Worm (Caenorhabditis elegans) whole organism, L1 larva: ENCODE results near the gene W02A2.12.

Experiments
- Y116A8C.19 ChIP-seq: sonication (generic microtip); optimal IDR thresholded peaks from 2 replicates; lab custom pipeline; 2016; ENCODE audit warnings: missing compliant biosample characterization, missing genetic modification characterization, borderline replicate concordance
- alr-1 ChIP-seq: fragments of 200-800 bp; sonication (Bioruptor generic); optimal IDR thresholded peaks from 2 replicates; lab custom pipeline; 2018; ENCODE audit warnings: borderline replicate concordance, mild to moderate bottlenecking, missing genetic modification characterization, missing compliant biosample characterization
- aly-2 ChIP-seq: fragments of 150-350 bp; optimal IDR thresholded peaks from 2 replicates; lab custom pipeline; 2014; ENCODE audit warnings: missing biosample characterization, missing genetic modification characterization
- blmp-1 ChIP-seq: fragments of 150-350 bp; optimal IDR thresholded peaks from 2 replicates; lab custom pipeline; 2014; ENCODE audit warnings: missing biosample characterization, missing genetic modification characterization
- ceh-8 ChIP-seq: fragments of 200-800 bp; sonication (Bioruptor generic); optimal IDR thresholded peaks from 2 replicates; lab custom pipeline; 2018; ENCODE audit warnings: mild to moderate bottlenecking, missing genetic modification characterization, moderate library complexity, missing compliant biosample characterization
- ceh-82 ChIP-seq, 3 experiments: fragments of 150-350 bp in 1 of 3; sonication (generic microtip) in 2 of 3; optimal IDR thresholded peaks; 2 replicates each; lab custom pipeline; 2014 to 2017; ENCODE audit warnings: missing biosample characterization in 3 of 3, missing genetic modification characterization in 3 of 3
- ceh-88 ChIP-seq: fragments of 200-800 bp; sonication (Bioruptor generic); IDR thresholded peaks from 2 replicates; pipeline ENCODE4 v1.3.6; 2022; ENCODE audit warnings: missing genetic modification characterization, missing compliant biosample characterization
- dsc-1 ChIP-seq: sonication (generic microtip); optimal IDR thresholded peaks from 2 replicates; lab custom pipeline; 2016; ENCODE audit warnings: mild to moderate bottlenecking, missing genetic modification characterization, missing compliant biosample characterization
- efl-1 ChIP-seq, 4 experiments: fragments of 150-350 bp; optimal IDR thresholded peaks in 3 of 4; peaks in 1 of 4; 1 replicate in 1 of 4; 2 replicates in 3 of 4; lab custom pipeline; 2014; ENCODE audit warnings: missing biosample characterization in 2 of 4, missing genetic modification characterization in 2 of 4, missing genetic modification reagents in 2 of 4
- efl-3 ChIP-seq: fragments of 200-800 bp; sonication (Bioruptor generic); optimal IDR thresholded peaks from 2 replicates; lab custom pipeline; 2018; ENCODE audit warnings: mild to moderate bottlenecking, missing genetic modification characterization, missing compliant biosample characterization
- elt-2 ChIP-seq: sonication (generic microtip); optimal IDR thresholded peaks from 2 replicates; lab custom pipeline; 2016; ENCODE audit warnings: missing genetic modification characterization, mild to moderate bottlenecking, inconsistent platforms, missing compliant biosample characterization, missing genetic modification reagents
- ets-5 ChIP-seq: fragments of 200-800 bp; sonication (Bioruptor generic); IDR thresholded peaks from 2 replicates; pipeline ENCODE4 v1.3.6; 2022; ENCODE audit warnings: missing genetic modification characterization, missing compliant biosample characterization
- fkh-10 ChIP-seq: sonication (generic microtip); optimal IDR thresholded peaks from 2 replicates; lab custom pipeline; 2017; ENCODE audit warnings: missing biosample characterization, missing genetic modification reagents, missing genetic modification characterization
- isw-1 ChIP-seq: fragments of 200-800 bp; sonication (Bioruptor generic); IDR thresholded peaks from 2 replicates; pipeline ENCODE4 v1.3.6; 2022; ENCODE audit warnings: missing genetic modification characterization, missing compliant biosample characterization
- jun-1 ChIP-seq: fragments of 150-350 bp; optimal IDR thresholded peaks from 2 replicates; lab custom pipeline; 2014; ENCODE audit warnings: missing biosample characterization, missing genetic modification reagents, missing genetic modification characterization
- lin-14 ChIP-seq: fragments of 200-800 bp; sonication (Bioruptor generic); optimal IDR thresholded peaks from 2 replicates; lab custom pipeline; 2018; ENCODE audit warnings: mild to moderate bottlenecking, missing genetic modification characterization, moderate library complexity, missing compliant biosample characterization
- lin-35 ChIP-seq, 2 experiments: fragments of 150-350 bp; optimal IDR thresholded peaks; 2 replicates each; lab custom pipeline; 2014; ENCODE audit warnings: missing biosample characterization in 2 of 2, missing genetic modification characterization in 2 of 2, missing genetic modification reagents in 2 of 2
- lir-3 ChIP-seq: sonication (generic microtip); optimal IDR thresholded peaks from 2 replicates; lab custom pipeline; 2016; ENCODE audit warnings: mild to moderate bottlenecking, missing genetic modification characterization, moderate library complexity, missing compliant biosample characterization; ENCODE audit not compliant: poor library complexity
- mdl-1 ChIP-seq, 2 experiments: fragments of 150-350 bp; optimal IDR thresholded peaks; 2 replicates each; lab custom pipeline; 2014 to 2017; ENCODE audit warnings: missing biosample characterization in 2 of 2, missing genetic modification characterization in 2 of 2, inconsistent platforms in 1 of 2
- mef-2 ChIP-seq: fragments of 150-350 bp; optimal IDR thresholded peaks from 2 replicates; lab custom pipeline; 2014; ENCODE audit warnings: missing biosample characterization, missing genetic modification characterization
- nhr-12 ChIP-seq: sonication (generic microtip); optimal IDR thresholded peaks from 2 replicates; lab custom pipeline; 2017; ENCODE audit warnings: missing biosample characterization, missing genetic modification characterization
- nhr-19 ChIP-seq: fragments of 200-800 bp; sonication (Bioruptor generic); conservative IDR thresholded peaks from 2 replicates; pipeline ENCODE4 v1.3.6; 2022; ENCODE audit warnings: missing genetic modification characterization, missing compliant biosample characterization
- nhr-20 ChIP-seq: sonication (generic microtip); optimal IDR thresholded peaks from 2 replicates; lab custom pipeline; 2016; ENCODE audit warnings: mild to moderate bottlenecking, missing genetic modification characterization, missing compliant biosample characterization
- nhr-47 ChIP-seq: sonication (generic microtip); optimal IDR thresholded peaks from 2 replicates; lab custom pipeline; 2016; ENCODE audit warnings: mild to moderate bottlenecking, missing genetic modification characterization, moderate library complexity, missing compliant biosample characterization
- nhr-76 ChIP-seq: sonication (generic microtip); optimal IDR thresholded peaks from 2 replicates; lab custom pipeline; 2017; ENCODE audit warnings: missing biosample characterization, missing genetic modification characterization
- nhr-77 ChIP-seq: fragments of 150-350 bp; optimal IDR thresholded peaks from 2 replicates; lab custom pipeline; 2014; ENCODE audit warnings: missing biosample characterization, missing genetic modification characterization
- nhr-90 ChIP-seq: sonication (generic microtip); optimal IDR thresholded peaks from 2 replicates; lab custom pipeline; 2016; ENCODE audit warnings: mild to moderate bottlenecking, missing genetic modification characterization, missing compliant biosample characterization; ENCODE audit not compliant: poor library complexity
- pag-3 ChIP-seq: sonication (generic microtip); optimal IDR thresholded peaks from 2 replicates; lab custom pipeline; 2017; ENCODE audit warnings: missing genetic modification characterization, mild to moderate bottlenecking, missing compliant biosample characterization, antibody characterized with exemption, borderline replicate concordance; ENCODE audit not compliant: insufficient read depth
- pqm-1 ChIP-seq: sonication (generic microtip); optimal IDR thresholded peaks from 3 replicates; lab custom pipeline; 2017; ENCODE audit warnings: missing biosample characterization, missing genetic modification characterization
- rnt-1 ChIP-seq: sonication (generic microtip); optimal IDR thresholded peaks from 2 replicates; lab custom pipeline; 2016; ENCODE audit warnings: mild to moderate bottlenecking, missing genetic modification characterization, moderate library complexity, missing compliant biosample characterization
- skn-1 ChIP-seq: fragments of 150-350 bp; optimal IDR thresholded peaks from 2 replicates; lab custom pipeline; 2014; ENCODE audit warnings: missing biosample characterization, missing genetic modification characterization
- snpc-4 ChIP-seq: fragments of 150-350 bp; optimal IDR thresholded peaks from 2 replicates; lab custom pipeline; 2014; ENCODE audit warnings: missing biosample characterization, missing genetic modification characterization
- tlp-1 ChIP-seq: fragments of 150-350 bp; optimal IDR thresholded peaks from 2 replicates; lab custom pipeline; 2014; ENCODE audit warnings: missing biosample characterization, missing genetic modification characterization
- unc-130 ChIP-seq: fragments of 150-350 bp; optimal IDR thresholded peaks from 2 replicates; lab custom pipeline; 2017; ENCODE audit warnings: missing biosample characterization, missing genetic modification characterization, inconsistent platforms
- unc-30 ChIP-seq: sonication (generic microtip); optimal IDR thresholded peaks from 2 replicates; lab custom pipeline; 2017; ENCODE audit warnings: missing biosample characterization, missing genetic modification characterization
- unc-62 ChIP-seq: fragments of 150-350 bp; optimal IDR thresholded peaks from 2 replicates; lab custom pipeline; 2014; ENCODE audit warnings: missing biosample characterization, missing genetic modification reagents, missing genetic modification characterization
- xbp-1 ChIP-seq: sonication (generic microtip); optimal IDR thresholded peaks from 2 replicates; lab custom pipeline; 2016; ENCODE audit warnings: missing genetic modification characterization, missing compliant biosample characterization
- zag-1 ChIP-seq: fragments of 150-350 bp; optimal IDR thresholded peaks from 2 replicates; lab custom pipeline; 2014; ENCODE audit warnings: missing biosample characterization, missing genetic modification characterization
- zip-4 ChIP-seq: fragments of 200-800 bp; sonication (Bioruptor generic); optimal IDR thresholded peaks from 2 replicates; lab custom pipeline; 2018; ENCODE audit warnings: mild to moderate bottlenecking, missing genetic modification characterization, moderate library complexity, missing compliant biosample characterization

Gene W02A2.12

ce11 chrIV:13356005-13356404 lies 7.4 kb upstream of the W02A2.12 start:
- no peak for TF ChIP-seq nhr-47 (tag; lab: Kevin White, UChicago)
- TF ChIP-seq, all 84 proteins: peak for 0

DNA sequence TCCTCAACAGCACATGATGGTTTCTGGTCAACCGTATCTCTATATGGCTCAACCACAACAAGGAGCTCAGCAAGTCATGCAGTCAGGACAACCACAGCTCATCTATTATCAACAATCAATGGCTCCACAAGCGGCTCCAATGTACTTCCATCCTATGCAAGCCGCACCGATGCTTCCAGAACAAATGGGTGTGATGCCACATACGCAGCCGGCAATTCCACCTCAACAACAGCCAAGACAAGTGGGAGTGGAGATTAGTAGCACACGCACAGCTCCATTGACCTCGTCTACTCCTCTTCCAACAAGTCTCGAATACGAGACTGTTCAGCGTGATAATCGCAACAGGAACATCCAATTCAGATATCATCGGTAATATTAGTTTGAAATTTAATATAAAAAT lies 5.4 kb upstream of the W02A2.12 start:
- TF ChIP-seq zip-4 (GFP tag; lab: Kevin White, UChicago), result no peak
- no peak for TF ChIP-seq efl-1 (optimal IDR thresholded peaks at IDR 0.05; lab: Kevin White, UChicago)
- TF ChIP-seq efl-1 (GFP tag; optimal IDR thresholded peaks at IDR 0.05 in 1 of 2; lab: Kevin White, UChicago), result peak in 1 of 2 experiments; percentile 91

- TF ChIP-seq aly-2 (tag; lab: Kevin White, UChicago) (no peak), lir-3 (tag; lab: Kevin White, UChicago) (no peak), alr-1 (no peak), ceh-8 (GFP tag; lab: Kevin White, UChicago) (no peak)
These were observed 4.6 kb upstream of the W02A2.12 start, which contains the start of the genes rec-8 and mex-5 for ce11 chrIV:13353143-13353773. TSS of gene rec-8 (minus strand) at chrIV:13353193. TSS of gene mex-5 (plus strand) at chrIV:13353723.

DNA sequence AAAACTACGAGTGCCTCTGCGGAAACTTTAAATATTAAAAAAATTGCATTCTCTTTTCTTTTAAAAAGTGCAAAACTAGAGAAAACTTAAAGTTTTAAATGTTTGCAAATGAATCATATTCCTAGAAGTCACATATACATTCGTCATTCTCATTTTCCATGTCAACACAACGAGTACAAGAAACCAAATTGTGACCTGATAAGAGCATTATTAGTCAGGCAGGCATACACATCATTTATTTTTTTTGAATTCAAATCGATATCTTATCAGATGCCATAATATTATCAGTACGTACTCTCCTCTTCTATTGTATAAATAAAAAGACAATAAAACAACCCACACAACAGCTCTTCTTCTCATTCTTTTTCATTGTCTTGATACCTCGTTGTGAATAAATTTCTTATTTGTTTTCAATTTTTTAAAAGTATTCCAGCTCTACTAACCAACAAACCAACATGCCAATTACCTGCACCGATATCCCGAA lies 1.4 kb downstream of the W02A2.12 start, which contains the start of gene W02A2.9:
W02A2.9 (plus strand) TSS at position 434 of the 484 bp plus-strand sequence.
- no peak for TF ChIP-seq nhr-77 (tag; lab: Kevin White, UChicago)
- TF ChIP-seq efl-1 (optimal IDR thresholded peaks at IDR 0.05; lab: Kevin White, UChicago), result no peak
- peak in 1 of 2 experiments; percentile 56 for TF ChIP-seq efl-1 (GFP tag; optimal IDR thresholded peaks at IDR 0.05 in 1 of 2; lab: Kevin White, UChicago)
- peak; percentile 6 for TF ChIP-seq nhr-90 (tag; lab: Kevin White, UChicago)
- TF ChIP-seq jun-1 (tag; lab: Kevin White, UChicago), result peak; percentile 57
- no peak for TF ChIP-seq ets-5 (GFP tag; lab: Robert Waterston, UW)
- TF ChIP-seq nhr-76, result no peak
- peak; percentile 19 for TF ChIP-seq nhr-20 (tag; lab: Kevin White, UChicago)
- peak in 1 of 2 experiments; percentile 22 for TF ChIP-seq lin-35 (GFP tag; optimal IDR thresholded peaks at IDR 0.05; lab: Kevin White, UChicago)
- no peak for TF ChIP-seq nhr-19 (GFP tag; lab: Robert Waterston, UW)
- no peak for TF ChIP-seq ceh-82 (tag; optimal IDR thresholded peaks at IDR 0.05; lab: Kevin White, UChicago)
- peak; percentile 95 for TF ChIP-seq elt-2 (tag; lab: Kevin White, UChicago)
- TF ChIP-seq isw-1 (GFP tag; lab: Robert Waterston, UW), result no peak
- no peak for TF ChIP-seq mef-2 (tag; lab: Kevin White, UChicago)
- no peak for TF ChIP-seq unc-30
- TF ChIP-seq blmp-1 (tag; lab: Kevin White, UChicago), result no peak
- no peak for TF ChIP-seq lin-14 (GFP tag; lab: Kevin White, UChicago)
- peak; percentile 30 for TF ChIP-seq tlp-1 (tag; lab: Kevin White, UChicago)
- TF ChIP-seq, all 84 proteins: peak for 7

ce11 chrIV:13346078-13346477 lies 2.6 kb downstream of the W02A2.12 start:
- TF ChIP-seq rnt-1 (tag; lab: Kevin White, UChicago) (no peak), fkh-10 (GFP tag; lab: Kevin White, UChicago) (no peak), lir-3 (tag; lab: Kevin White, UChicago) (no peak), Y116A8C.19 (no peak), unc-62 (GFP tag; lab: Kevin White, UChicago) (no peak), zag-1 (tag; lab: Kevin White, UChicago) (no peak), lin-35 (GFP tag; optimal IDR thresholded peaks at IDR 0.05; lab: Kevin White, UChicago) (peak in 1 of 2 experiments; percentile 53), jun-1 (tag; lab: Kevin White, UChicago) (peak; percentile 75), ets-5 (GFP tag; lab: Robert Waterston, UW) (no peak), nhr-12 (no peak), unc-130 (tag; lab: Kevin White, UChicago) (no peak), dsc-1 (tag; lab: Kevin White, UChicago) (no peak), efl-3 (GFP tag; lab: Kevin White, UChicago) (no peak), xbp-1 (tag; lab: Kevin White, UChicago) (no peak), elt-2 (tag; lab: Kevin White, UChicago) (peak; percentile 62), snpc-4 (tag; lab: Kevin White, UChicago) (no peak), mdl-1 (tag; optimal IDR thresholded peaks at IDR 0.05; lab: Kevin White, UChicago) (no peak), skn-1 (tag; lab: Kevin White, UChicago) (no peak), nhr-20 (tag; lab: Kevin White, UChicago) (peak; percentile 30), ceh-88 (GFP tag; lab: Robert Waterston, UW) (no peak), pqm-1 (tag; lab: Kevin White, UChicago) (no peak), pag-3 (tag; lab: Kevin White, UChicago) (no peak)
